Fruit fly (Drosophila melanogaster) whole organism, pupa: Measurements from ENCODE around the gene RPA3.

Source experiments
- CG32121 ChIP-seq: fragments of 200-800 bp; sonication (Bioruptor generic); IDR thresholded peaks from 2 replicates; pipeline ENCODE4 v1.3.6; 2022; ENCODE audit warnings: missing biosample characterization, missing genetic modification characterization
- EcR ChIP-seq: fragments of 200-800 bp; sonication (Bioruptor generic); optimal IDR thresholded peaks from 3 replicates; lab custom pipeline; 2019; ENCODE audit warnings: missing biosample characterization, missing genetic modification characterization, mild to moderate bottlenecking, moderate library complexity, missing genetic modification reagents
- gl ChIP-seq: fragments of 200-800 bp; sonication (Bioruptor generic); optimal IDR thresholded peaks from 2 replicates; lab custom pipeline; 2018; ENCODE audit warnings: missing biosample characterization, mild to moderate bottlenecking, missing genetic modification characterization
- rn ChIP-seq: fragments of 200-800 bp; sonication (Bioruptor generic); IDR thresholded peaks from 2 replicates; pipeline ENCODE4 v1.3.6; 2022; ENCODE audit warnings: missing biosample characterization, missing genetic modification characterization

- TF ChIP-seq EcR (GFP tag; lab: Kevin White, UChicago): no peak
- no peak for TF ChIP-seq gl (tag; lab: Kevin White, UChicago)
- TF ChIP-seq rn: no peak
- TF ChIP-seq CG32121 (GFP tag; lab: Robert Waterston, UW): no peak
Measured at dm6 chrX:11578841-11579240, 36.8 kb downstream of the RPA3 start.
